Worm (Caenorhabditis elegans) whole organism, midembryonic: ENCODE data around the gene ZK218.5.

Experiments
- T22C8.4 ChIP-seq: fragments of 200-800 bp; sonication (Bioruptor generic); IDR thresholded peaks from 2 replicates; pipeline ENCODE4 v1.3.6; 2022; ENCODE audit warnings: missing genetic modification characterization, missing compliant biosample characterization
- cog-1 ChIP-seq: sonication (generic microtip); optimal IDR thresholded peaks from 2 replicates; lab custom pipeline; 2016; ENCODE audit warnings: missing genetic modification characterization, missing compliant biosample characterization
- flt-1 ChIP-seq: fragments of 200-800 bp; sonication (Bioruptor generic); IDR thresholded peaks from 2 replicates; pipeline ENCODE4 v1.3.6; 2022; ENCODE audit warnings: missing genetic modification characterization, missing compliant biosample characterization
- klf-2 ChIP-seq: fragments of 200-800 bp; sonication (Bioruptor generic); conservative IDR thresholded peaks from 2 replicates; pipeline ENCODE4 v1.3.6; 2022; ENCODE audit warnings: missing genetic modification reagents, missing genetic modification characterization, missing compliant biosample characterization
- med-1 ChIP-seq: sonication (generic microtip); optimal IDR thresholded peaks from 2 replicates; lab custom pipeline; 2017; ENCODE audit warnings: missing genetic modification characterization, mild to moderate bottlenecking, missing compliant biosample characterization, antibody characterized with exemption, missing genetic modification reagents; ENCODE audit not compliant: insufficient read depth
- ref-1 ChIP-seq: fragments of 200-800 bp; sonication (Bioruptor generic); conservative IDR thresholded peaks from 2 replicates; pipeline ENCODE4 v1.3.6; 2022; ENCODE audit warnings: missing genetic modification reagents, missing genetic modification characterization, missing compliant biosample characterization
- tab-1 ChIP-seq: fragments of 200-800 bp; sonication (Bioruptor generic); IDR thresholded peaks from 2 replicates; pipeline ENCODE4 v1.3.6; 2022; ENCODE audit warnings: missing genetic modification characterization, missing compliant biosample characterization
- ztf-23 ChIP-seq: fragments of 200-800 bp; sonication (Bioruptor generic); IDR thresholded peaks from 2 replicates; pipeline ENCODE4 v1.3.6; 2022; ENCODE audit warnings: missing genetic modification reagents, missing genetic modification characterization, missing compliant biosample characterization
- ztf-29 ChIP-seq: fragments of 200-800 bp; sonication (Bioruptor generic); IDR thresholded peaks from 2 replicates; pipeline ENCODE4 v1.3.6; 2022; ENCODE audit warnings: missing genetic modification reagents, missing genetic modification characterization, missing compliant biosample characterization

The ZK218.5 gene

DNA sequence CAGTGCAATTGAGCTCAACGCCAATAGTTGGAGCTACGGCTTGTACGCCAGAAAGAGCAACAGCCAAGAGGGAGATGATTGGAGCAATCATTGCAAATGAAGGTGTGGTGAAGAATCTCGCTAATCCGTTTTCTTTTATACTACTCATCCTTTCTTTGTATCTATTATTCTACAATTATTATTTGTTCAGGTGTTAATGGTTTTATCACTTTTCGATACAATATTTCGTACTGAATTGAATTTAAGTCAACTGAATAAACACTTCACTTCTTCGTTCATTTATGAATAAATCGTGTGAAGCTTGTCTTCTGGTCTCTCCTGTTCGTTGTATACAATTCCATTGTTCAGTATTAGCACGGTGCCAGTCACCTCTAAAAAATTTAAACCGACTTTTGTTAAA, 7.4 kb downstream of the ZK218.5 start, which contains the start of gene ZK218.11:
Gene ZK218.11 (minus strand): TSS at position 101 of the 400 bp plus-strand sequence.
- no peak for TF ChIP-seq cog-1 (tag; lab: Kevin White, UChicago)
- no peak for TF ChIP-seq ref-1 (GFP tag; lab: Robert Waterston, UW)
- no peak for TF ChIP-seq ztf-23 (GFP tag; lab: Robert Waterston, UW)
- no peak for TF ChIP-seq flt-1 (GFP tag; lab: Robert Waterston, UW)
- no peak for TF ChIP-seq tab-1 (GFP tag; lab: Robert Waterston, UW)
- no peak for TF ChIP-seq med-1 (GFP tag; lab: Kevin White, UChicago)
- TF ChIP-seq T22C8.4 (GFP tag; lab: Robert Waterston, UW), result no peak
- no peak for TF ChIP-seq ztf-29
- TF ChIP-seq klf-2 (GFP tag; lab: Robert Waterston, UW), result no peak

DNA sequence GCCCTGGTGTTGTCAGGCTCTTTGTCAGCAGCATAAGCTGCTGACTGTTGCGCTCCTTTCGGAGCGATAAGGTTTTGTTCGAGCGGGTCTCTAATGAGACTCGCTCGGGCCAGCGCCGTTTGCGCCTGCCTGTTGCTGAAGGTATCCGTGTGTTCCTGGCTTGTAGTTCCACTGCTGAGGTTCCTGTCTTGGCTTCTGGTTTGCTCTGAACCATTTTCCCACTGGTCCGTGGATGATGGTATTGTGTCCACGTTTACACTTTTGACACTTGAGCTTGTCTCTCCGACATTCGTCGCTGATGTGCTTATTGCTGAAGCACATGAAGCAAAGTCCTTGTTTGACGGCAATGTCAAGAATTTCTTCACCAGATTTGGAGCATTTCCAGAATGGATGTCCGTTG, 50.4 kb downstream of the ZK218.5 start:
- TF ChIP-seq klf-2 (GFP tag; lab: Robert Waterston, UW) (no peak), ztf-29 (no peak), ztf-23 (GFP tag; lab: Robert Waterston, UW) (no peak)
